Fruit fly (Drosophila melanogaster) whole organism, embryonic: ENCODE data around the gene Neto.

ENCODE experiments used
- Antp ChIP-seq: fragments of 200-800 bp; sonication (Bioruptor generic); optimal IDR thresholded peaks from 3 replicates; lab custom pipeline; 2016; ENCODE audit warnings: missing biosample characterization, missing genetic modification characterization
- CG10209 ChIP-seq: fragments of 200-800 bp; sonication (Bioruptor generic); optimal IDR thresholded peaks from 3 replicates; lab custom pipeline; 2017; ENCODE audit warnings: missing biosample characterization, mild to moderate bottlenecking, missing genetic modification characterization, missing genetic modification reagents
- CG1024 ChIP-seq: fragments of 200-800 bp; sonication (Bioruptor generic); IDR thresholded peaks from 2 replicates; pipeline ENCODE4 v1.3.6; 2022; ENCODE audit warnings: missing biosample characterization, missing genetic modification characterization
- CG10979 ChIP-seq: fragments of 200-800 bp; sonication (Bioruptor generic); optimal IDR thresholded peaks from 2 replicates; lab custom pipeline; 2018; ENCODE audit warnings: missing biosample characterization, mild to moderate bottlenecking, missing genetic modification characterization, moderate library complexity
- CG11696 ChIP-seq: fragments of 200-800 bp; sonication (Bioruptor generic); IDR thresholded peaks from 2 replicates; pipeline ENCODE4 v1.3.6; 2022; ENCODE audit warnings: missing biosample characterization, missing genetic modification characterization
- CG11723 ChIP-seq: fragments of 200-800 bp; sonication (Bioruptor generic); optimal IDR thresholded peaks from 2 replicates; lab custom pipeline; 2017; ENCODE audit warnings: missing biosample characterization, mild to moderate bottlenecking, missing genetic modification characterization
- CG12236 ChIP-seq: fragments of 200-800 bp; sonication (Bioruptor generic); optimal IDR thresholded peaks from 2 replicates; lab custom pipeline; 2016; ENCODE audit warnings: missing biosample characterization, missing genetic modification characterization
- CG12299 ChIP-seq: fragments of 200-800 bp; sonication (Bioruptor generic); optimal IDR thresholded peaks from 2 replicates; lab custom pipeline; 2018; ENCODE audit warnings: missing biosample characterization, mild to moderate bottlenecking, missing genetic modification characterization
- CG12744 ChIP-seq: fragments of 200-800 bp; sonication (Bioruptor generic); optimal IDR thresholded peaks from 2 replicates; lab custom pipeline; 2016; ENCODE audit warnings: missing biosample characterization, missing genetic modification characterization
- CG15479 ChIP-seq: fragments of 200-800 bp; sonication (Bioruptor generic); optimal IDR thresholded peaks from 3 replicates; lab custom pipeline; 2019; ENCODE audit warnings: missing biosample characterization, mild to moderate bottlenecking, missing genetic modification characterization, moderate library complexity
- CG1602 ChIP-seq: fragments of 200-800 bp; sonication (Bioruptor generic); optimal IDR thresholded peaks from 3 replicates; lab custom pipeline; 2016; ENCODE audit warnings: missing biosample characterization, missing genetic modification characterization
- CG17186 ChIP-seq: fragments of 200-800 bp; sonication (Bioruptor generic); optimal IDR thresholded peaks from 3 replicates; lab custom pipeline; 2017; ENCODE audit warnings: missing biosample characterization, missing genetic modification reagents, missing genetic modification characterization
- CG17385 ChIP-seq: fragments of 200-800 bp; sonication (Bioruptor generic); optimal IDR thresholded peaks from 3 replicates; lab custom pipeline; 2018; ENCODE audit warnings: missing biosample characterization, mild to moderate bottlenecking, missing genetic modification characterization
- CG17568 ChIP-seq: fragments of 200-800 bp; sonication (Bioruptor generic); optimal IDR thresholded peaks from 2 replicates; lab custom pipeline; 2018; ENCODE audit warnings: missing biosample characterization, mild to moderate bottlenecking, missing genetic modification characterization, moderate library complexity
- CG1792 ChIP-seq: fragments of 200-800 bp; sonication (Bioruptor generic); optimal IDR thresholded peaks from 2 replicates; lab custom pipeline; 2016; ENCODE audit warnings: missing biosample characterization, missing genetic modification characterization
- CG18476 ChIP-seq: fragments of 200-800 bp; sonication (Bioruptor generic); optimal IDR thresholded peaks from 2 replicates; lab custom pipeline; 2016; ENCODE audit warnings: missing biosample characterization, mild to moderate bottlenecking, missing genetic modification characterization
- CG31224 ChIP-seq: fragments of 200-800 bp; sonication (Bioruptor generic); IDR thresholded peaks from 2 replicates; pipeline ENCODE4 v1.3.6; 2022; ENCODE audit warnings: missing biosample characterization, missing genetic modification characterization
- CG32532 ChIP-seq: fragments of 200-800 bp; sonication (Bioruptor generic); IDR thresholded peaks from 2 replicates; pipeline ENCODE4 v1.3.6; 2022; ENCODE audit warnings: missing biosample characterization, missing genetic modification characterization
- CG3838 ChIP-seq: fragments of 200-800 bp; sonication (Bioruptor generic); optimal IDR thresholded peaks from 3 replicates; lab custom pipeline; 2016; ENCODE audit warnings: missing biosample characterization, missing genetic modification characterization
- CG7928 ChIP-seq: fragments of 200-800 bp; sonication (Bioruptor generic); optimal IDR thresholded peaks from 2 replicates; lab custom pipeline; 2017; ENCODE audit warnings: missing biosample characterization, mild to moderate bottlenecking, missing genetic modification characterization
- CG8765 ChIP-seq: fragments of 200-800 bp; sonication (Bioruptor generic); IDR thresholded peaks from 2 replicates; pipeline ENCODE4 v1.3.6; 2022; ENCODE audit warnings: missing biosample characterization, missing genetic modification characterization
- D19A ChIP-seq: fragments of 200-800 bp; optimal IDR thresholded peaks from 3 replicates; lab custom pipeline; 2019; ENCODE audit warnings: missing biosample characterization, mild to moderate bottlenecking, missing genetic modification characterization, moderate library complexity
- Dad ChIP-seq: fragments of 200-800 bp; sonication (Bioruptor generic); optimal IDR thresholded peaks from 3 replicates; lab custom pipeline; 2016; ENCODE audit warnings: missing biosample characterization, missing genetic modification characterization
- Dbx ChIP-seq: fragments of 200-800 bp; sonication (Bioruptor generic); IDR thresholded peaks from 3 replicates; pipeline ENCODE4 v1.3.6; 2022; ENCODE audit warnings: missing biosample characterization, missing genetic modification characterization
- Dfd ChIP-seq, 2 experiments: fragments of >200 bp; optimal IDR thresholded peaks; 2 replicates each; lab custom pipeline; 2017; ENCODE audit warnings: missing biosample characterization in 2 of 2, missing genetic modification characterization in 2 of 2
- Dip2 ChIP-seq: fragments of 200-800 bp; sonication (Bioruptor generic); IDR thresholded peaks from 2 replicates; pipeline ENCODE4 v1.3.6; 2022; ENCODE audit warnings: missing biosample characterization, missing genetic modification characterization
- Drgx ChIP-seq: fragments of 200-800 bp; sonication (Bioruptor generic); IDR thresholded peaks from 2 replicates; pipeline ENCODE4 v1.3.6; 2022; ENCODE audit warnings: missing biosample characterization, missing genetic modification characterization
- E2f1 ChIP-seq: fragments of 200-800 bp; sonication (Bioruptor generic); IDR thresholded peaks from 2 replicates; pipeline ENCODE4 v1.3.6; 2022; ENCODE audit warnings: missing biosample characterization, missing genetic modification characterization
- H2.0 ChIP-seq: fragments of 200-800 bp; sonication (Bioruptor generic); IDR thresholded peaks from 2 replicates; pipeline ENCODE4 v1.3.6; 2022; ENCODE audit warnings: missing biosample characterization, missing genetic modification characterization
- Lhr ChIP-seq: fragments of 200-800 bp; sonication (Bioruptor generic); optimal IDR thresholded peaks from 3 replicates; lab custom pipeline; 2017; ENCODE audit warnings: mild to moderate bottlenecking, missing biosample characterization, missing genetic modification reagents, missing genetic modification characterization
- Lpt ChIP-seq: fragments of >200 bp; optimal IDR thresholded peaks from 2 replicates; lab custom pipeline; 2018; ENCODE audit warnings: missing biosample characterization, missing genetic modification characterization
- NFAT ChIP-seq: fragments of 200-800 bp; sonication (Bioruptor generic); IDR thresholded peaks from 2 replicates; pipeline ENCODE4 v1.3.6; 2022; ENCODE audit warnings: missing biosample characterization, missing genetic modification characterization
- Pdp1 ChIP-seq, 2 experiments: fragments of 200-800 bp; sonication (Bioruptor generic); optimal IDR thresholded peaks; 3 replicates each; lab custom pipeline; 2016; ENCODE audit warnings: missing biosample characterization in 2 of 2, missing genetic modification characterization in 2 of 2, mild to moderate bottlenecking in 1 of 2, moderate library complexity in 1 of 2
- Rfx ChIP-seq: fragments of 200-800 bp; sonication (Bioruptor generic); IDR thresholded peaks from 2 replicates; pipeline ENCODE4 v1.3.6; 2022; ENCODE audit warnings: missing biosample characterization, missing genetic modification characterization
- Six4 ChIP-seq: fragments of 200-800 bp; sonication (Bioruptor generic); optimal IDR thresholded peaks from 2 replicates; lab custom pipeline; 2016; ENCODE audit warnings: missing biosample characterization, missing genetic modification characterization
- caup ChIP-seq: fragments of 200-800 bp; sonication (Bioruptor generic); optimal IDR thresholded peaks from 3 replicates; lab custom pipeline; 2017; ENCODE audit warnings: missing biosample characterization, mild to moderate bottlenecking, missing genetic modification characterization, moderate library complexity; ENCODE audit not compliant: severe bottlenecking
- chn ChIP-seq: fragments of 200-800 bp; sonication (Bioruptor generic); optimal IDR thresholded peaks from 2 replicates; lab custom pipeline; 2016; ENCODE audit warnings: missing biosample characterization, missing genetic modification characterization
- ci ChIP-seq: fragments of 200-800 bp; sonication (Bioruptor generic); IDR thresholded peaks from 3 replicates; pipeline ENCODE4 v1.3.6; 2022; ENCODE audit warnings: missing biosample characterization, missing genetic modification characterization
- fd64A ChIP-seq: fragments of 200-800 bp; sonication (Bioruptor generic); optimal IDR thresholded peaks from 3 replicates; lab custom pipeline; 2018; ENCODE audit warnings: missing biosample characterization, mild to moderate bottlenecking, missing genetic modification characterization
- gce ChIP-seq: fragments of 200-800 bp; sonication (Bioruptor generic); IDR thresholded peaks from 3 replicates; pipeline ENCODE4 v1.3.6; 2022; ENCODE audit warnings: missing biosample characterization, missing genetic modification characterization
- mam ChIP-seq: fragments of 200-800 bp; sonication (Bioruptor generic); optimal IDR thresholded peaks from 3 replicates; lab custom pipeline; 2016; ENCODE audit warnings: missing biosample characterization, missing genetic modification characterization
- nau ChIP-seq: fragments of 200-800 bp; sonication (Bioruptor generic); optimal IDR thresholded peaks from 3 replicates; lab custom pipeline; 2017; ENCODE audit warnings: missing biosample characterization, mild to moderate bottlenecking, missing genetic modification characterization, missing genetic modification reagents
- otp ChIP-seq: fragments of 200-800 bp; sonication (Bioruptor generic); IDR thresholded peaks from 3 replicates; pipeline ENCODE4, ENCODE4 v1.3.6; 2022; ENCODE audit warnings: missing biosample characterization, missing genetic modification characterization
- p53 ChIP-seq: fragments of 200-800 bp; sonication (Bioruptor generic); optimal IDR thresholded peaks from 2 replicates; lab custom pipeline; 2016; ENCODE audit warnings: missing biosample characterization, missing genetic modification characterization
- sc ChIP-seq, 3 experiments: fragments of >200 bp in 2 of 3; fragments of 200-800 bp in 1 of 3; sonication (Bioruptor generic) in 1 of 3; optimal IDR thresholded peaks; 2 replicates in 2 of 3; 3 replicates in 1 of 3; lab custom pipeline; 2017; ENCODE audit warnings: mild to moderate bottlenecking in 1 of 3, missing biosample characterization in 1 of 3, missing genetic modification characterization in 1 of 3, missing genetic modification reagents in 1 of 3
- tll ChIP-seq, 2 experiments: fragments of 200-800 bp in 1 of 2; fragments of >200 bp in 1 of 2; sonication (Bioruptor generic) in 1 of 2; optimal IDR thresholded peaks; 2 replicates each; lab custom pipeline; 2017 to 2019; ENCODE audit warnings: missing biosample characterization in 2 of 2, missing genetic modification characterization in 2 of 2, mild to moderate bottlenecking in 1 of 2, moderate library complexity in 1 of 2
- trh ChIP-seq: fragments of 200-800 bp; sonication (Bioruptor generic); optimal IDR thresholded peaks from 2 replicates; lab custom pipeline; 2016; ENCODE audit warnings: missing biosample characterization, missing genetic modification characterization
- twi ChIP-seq: fragments of 200-800 bp; optimal IDR thresholded peaks from 2 replicates; lab custom pipeline; 2019; ENCODE audit warnings: missing biosample characterization, mild to moderate bottlenecking, missing genetic modification characterization, moderate library complexity
- zen2 ChIP-seq: fragments of 200-800 bp; sonication (Bioruptor generic); IDR thresholded peaks from 3 replicates; pipeline ENCODE4 v1.3.6; 2022; ENCODE audit warnings: missing biosample characterization, missing genetic modification characterization; ENCODE audit not compliant: partially characterized antibody
- zf30C ChIP-seq: fragments of 200-800 bp; sonication (Bioruptor generic); optimal IDR thresholded peaks from 3 replicates; lab custom pipeline; 2018; ENCODE audit warnings: missing biosample characterization, mild to moderate bottlenecking, missing genetic modification characterization

Neto gene

dm6 chrX:13572382-13572781 lies 126.7 kb downstream of the Neto start (continued):
- peak; percentile 51 for TF ChIP-seq CG17385 (GFP tag; lab: Kevin White, UChicago)
- no peak for TF ChIP-seq CG12236 (GFP tag; lab: Kevin White, UChicago)
- peak; percentile 27 for TF ChIP-seq CG18476 (GFP tag; lab: Kevin White, UChicago)
- TF ChIP-seq CG10209 (GFP tag; lab: Kevin White, UChicago), result peak; percentile 47
- peak; percentile 26; the same call in 1 of the 2 replicates for TF ChIP-seq CG32532
- no peak for TF ChIP-seq fd64A (GFP tag; lab: Kevin White, UChicago)
- peak; percentile 59 for TF ChIP-seq chn
- no peak for TF ChIP-seq CG1024 (GFP tag; lab: Robert Waterston, UW)
- no peak for TF ChIP-seq CG3838 (GFP tag; lab: Kevin White, UChicago)
- TF ChIP-seq D19A (tag; lab: Kevin White, UChicago), result peak; percentile 56
- peak in 1 of 2 experiments; percentile 17 for TF ChIP-seq Dfd (GFP tag; optimal IDR thresholded peaks at IDR 0.05; lab: Kevin White, UChicago)
- TF ChIP-seq CG10979 (tag; lab: Kevin White, UChicago), result peak; percentile 75
- TF ChIP-seq Dbx, result peak; percentile 58; the same call in 2 of the 3 replicates
- no peak for TF ChIP-seq zf30C (GFP tag; lab: Kevin White, UChicago)
- peak; percentile 48 for TF ChIP-seq Rfx
- no peak for TF ChIP-seq trh (GFP tag; lab: Kevin White, UChicago)
- TF ChIP-seq gce, result no peak
- TF ChIP-seq CG17186 (GFP tag; lab: Kevin White, UChicago), result no peak
- no peak for TF ChIP-seq p53 (GFP tag; lab: Kevin White, UChicago)
- TF ChIP-seq CG11696 (GFP tag; lab: Robert Waterston, UW), result 0 out of 2 replicates have a peak, but pooled peaks have one; percentile 12
- 0 out of 2 replicates have a peak, but pooled peaks have one; percentile 15 for TF ChIP-seq CG31224 (GFP tag; lab: Robert Waterston, UW)
- TF ChIP-seq CG12299 (tag; lab: Kevin White, UChicago), result peak; percentile 3
- peak; percentile 19 for TF ChIP-seq nau (GFP tag; lab: Kevin White, UChicago)
- peak; percentile 36 for TF ChIP-seq CG17568
- TF ChIP-seq H2.0 (GFP tag; lab: Robert Waterston, UW), result no peak
- TF ChIP-seq CG7928 (GFP tag; lab: Kevin White, UChicago), result no peak
- no peak for TF ChIP-seq zen2 (GFP tag; lab: Robert Waterston, UW)
- TF ChIP-seq E2f1, result peak; percentile 49
- TF ChIP-seq caup (GFP tag; lab: Kevin White, UChicago), result peak; percentile 31
- TF ChIP-seq CG11723, result peak; percentile 9
- TF ChIP-seq CG1792, result no peak
- 0 out of 2 replicates have a peak, but pooled peaks have one; percentile 39 for TF ChIP-seq Drgx (GFP tag; lab: Robert Waterston, UW)
- peak; percentile 57 for TF ChIP-seq mam (GFP tag; lab: Kevin White, UChicago)
- TF ChIP-seq CG12744 (GFP tag; lab: Kevin White, UChicago), result no peak
- no peak for TF ChIP-seq Dip2 (GFP tag; lab: Robert Waterston, UW)
- peak; percentile 5 for TF ChIP-seq twi (tag; lab: Kevin White, UChicago)
- TF ChIP-seq CG15479 (GFP tag; lab: Kevin White, UChicago), result no peak
- TF ChIP-seq NFAT (GFP tag; lab: Robert Waterston, UW), result no peak
- TF ChIP-seq otp, result peak; percentile 28; the same call in 1 of the 3 replicates
- peak; percentile 60; the same call in 2 of the 3 replicates for TF ChIP-seq ci (GFP tag; lab: Robert Waterston, UW)
- TF ChIP-seq Six4, result peak; percentile 34
- peak; percentile 35 for TF ChIP-seq Antp
- TF ChIP-seq sc (optimal IDR thresholded peaks at IDR 0.05; lab: Kevin White, UChicago), result no peak
- peak; percentile 32 for TF ChIP-seq sc (GFP tag; optimal IDR thresholded peaks at IDR 0.05; lab: Kevin White, UChicago)
- peak; percentile 34 for TF ChIP-seq CG1602 (GFP tag; lab: Kevin White, UChicago)
- TF ChIP-seq Lpt, result no peak
- no peak for TF ChIP-seq Lhr (GFP tag; lab: Kevin White, UChicago)
- no peak for TF ChIP-seq tll (GFP tag; optimal IDR thresholded peaks at IDR 0.05; lab: Kevin White, UChicago)
- peak; percentile 1 for TF ChIP-seq Dad
- TF ChIP-seq CG8765, result no peak
- peak; percentile 56 to 62 for TF ChIP-seq Pdp1 (GFP tag; optimal IDR thresholded peaks at IDR 0.05; lab: Kevin White, UChicago)
